Fruit fly (Drosophila melanogaster): ENCODE results near the gene CG14411.

CG14411 gene

DNA sequence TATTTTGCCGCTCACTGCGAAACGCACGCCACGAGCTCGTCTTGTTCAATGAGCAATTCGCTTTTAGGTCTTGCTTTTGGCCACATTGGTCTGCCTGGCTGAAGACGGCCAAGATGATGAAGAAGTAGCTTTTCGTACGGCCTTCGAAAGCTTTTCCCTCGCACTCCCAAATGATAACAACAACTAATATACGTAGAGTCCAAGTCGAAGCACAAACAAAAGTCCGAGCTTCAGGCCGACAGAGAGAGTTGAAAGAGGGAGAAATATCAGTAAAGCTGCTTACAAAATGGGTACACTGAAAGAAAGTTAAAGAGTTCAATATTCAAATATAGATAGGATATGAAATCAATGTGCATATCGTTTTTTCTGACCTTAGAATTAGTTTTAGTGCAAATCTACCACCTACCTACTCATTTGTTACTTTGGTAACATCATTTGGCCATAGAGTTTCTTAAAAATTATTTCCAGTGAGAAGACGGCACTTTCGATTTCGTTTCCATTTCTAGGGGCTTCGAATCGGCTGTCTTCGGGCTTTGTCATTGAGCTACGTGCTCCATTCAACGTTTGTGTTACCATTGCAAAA, 50.2 kb downstream of the CG14411 start, which contains the start of the genes CG45064 and CG45065 (continued):
- TF ChIP-seq gem (tag; optimal IDR thresholded peaks at IDR 0.05) (peak; percentile 91), CG13296 (GFP tag; optimal IDR thresholded peaks at IDR 0.05) (peak; percentile 49), CG8290 (GFP tag; optimal IDR thresholded peaks at IDR 0.05) (peak; percentile 29), CG8290 (tag; optimal IDR thresholded peaks at IDR 0.05) (peak in 1 of 2 experiments; percentile 88), CG3995 (GFP tag; optimal IDR thresholded peaks at IDR 0.05) (peak; percentile 27), Mrtf (GFP tag; IDR thresholded peaks at IDR 0.05) (peak; percentile 69; the same call in 2 of the 3 replicates), CG10209 (GFP tag; optimal IDR thresholded peaks at IDR 0.05) (peak; percentile 79), Dek (tag; optimal IDR thresholded peaks at IDR 0.05) (peak; percentile 75), Doc2 (GFP tag; IDR thresholded peaks at IDR 0.05) (no peak), phol (tag; optimal IDR thresholded peaks at IDR 0.05) (peak; percentile 87), Oli (tag; optimal IDR thresholded peaks at IDR 0.05) (peak; percentile 91), CG6765 (GFP tag; optimal IDR thresholded peaks at IDR 0.05) (peak; percentile 23), CG3407 (GFP tag; optimal IDR thresholded peaks at IDR 0.05) (peak; percentile 74), hbn (GFP tag; IDR thresholded peaks at IDR 0.05; ENCODE audit: partially characterized antibody) (no peak), dysf (GFP tag; IDR thresholded peaks at IDR 0.05) (peak; percentile 84), Hey (tag; optimal IDR thresholded peaks at IDR 0.05) (no peak), CG31388 (GFP tag; optimal IDR thresholded peaks at IDR 0.05) (peak; percentile 21), da (GFP tag; optimal IDR thresholded peaks at IDR 0.05) (peak; percentile 55), Ada2b (GFP tag; IDR thresholded peaks at IDR 0.05) (peak; percentile 69; the same call in 1 of the 2 replicates), CG8924 (tag; optimal IDR thresholded peaks at IDR 0.05) (peak; percentile 88), CG18476 (GFP tag; optimal IDR thresholded peaks at IDR 0.05) (peak; percentile 67), Kr (GFP tag; optimal IDR thresholded peaks at IDR 0.05) (no peak), Dp (GFP tag; optimal IDR thresholded peaks at IDR 0.05) (no peak), lab (GFP tag; optimal IDR thresholded peaks at IDR 0.05) (peak; percentile 85), peb (GFP tag; IDR thresholded peaks at IDR 0.05) (peak; percentile 61; the same call in 1 of the 2 replicates), HLH4C (GFP tag; IDR thresholded peaks at IDR 0.05; ENCODE audit: partially characterized antibody) (no peak), sd (tag; optimal IDR thresholded peaks at IDR 0.05) (peak; percentile 43), CG31365 (tag; optimal IDR thresholded peaks at IDR 0.05) (peak; percentile 53), ewg (GFP tag; optimal IDR thresholded peaks at IDR 0.05) (peak; percentile 83), ara (GFP tag; IDR thresholded peaks at IDR 0.05) (peak; percentile 84), CG4730 (GFP tag; IDR thresholded peaks at IDR 0.05) (peak; percentile 73), Rfx (GFP tag; IDR thresholded peaks at IDR 0.05) (peak; percentile 67), Gug (GFP tag; IDR thresholded peaks at IDR 0.05) (peak; percentile 65; the same call in 2 of the 4 replicates), odd (GFP tag; optimal IDR thresholded peaks at IDR 0.05) (peak; percentile 80), CG10654 (GFP tag; optimal IDR thresholded peaks at IDR 0.05) (peak; percentile 68), CG31441 (GFP tag; IDR thresholded peaks at IDR 0.05) (peak; percentile 95), schlank (tag; optimal IDR thresholded peaks at IDR 0.05) (no peak), Hmx (GFP tag; optimal IDR thresholded peaks at IDR 0.05) (peak; percentile 57), Dfd (GFP tag; optimal IDR thresholded peaks at IDR 0.05) (no peak), CG15011 (GFP tag; optimal IDR thresholded peaks at IDR 0.05) (peak; percentile 58), caup (GFP tag; optimal IDR thresholded peaks at IDR 0.05; ENCODE audit: severe bottlenecking) (peak; percentile 61), emc (GFP tag; optimal IDR thresholded peaks at IDR 0.05) (peak; percentile 64), onecut (GFP tag; IDR thresholded peaks at IDR 0.05) (peak; percentile 74), bab2 (GFP tag; optimal IDR thresholded peaks at IDR 0.05) (peak; percentile 81), ro (GFP tag; IDR thresholded peaks at IDR 0.05) (peak; percentile 67), CG4707 (GFP tag; optimal IDR thresholded peaks at IDR 0.05) (peak; percentile 78), CG7556 (GFP tag; optimal IDR thresholded peaks at IDR 0.05) (peak; percentile 84), CG7357 (GFP tag; IDR thresholded peaks at IDR 0.05) (peak; percentile 73), Xrp1 (GFP tag; IDR thresholded peaks at IDR 0.05) (peak; percentile 87), CG12744 (GFP tag; optimal IDR thresholded peaks at IDR 0.05) (peak; percentile 54)
